Fruit fly (Drosophila melanogaster) whole organism, prepupa: ENCODE results near the gene CG15742.

Experiments
- Blimp-1 ChIP-seq: fragments of 200-800 bp; sonication (Bioruptor generic); optimal IDR thresholded peaks from 3 replicates; lab custom pipeline; 2017; ENCODE audit warnings: missing biosample characterization, missing genetic modification characterization, mild to moderate bottlenecking, moderate library complexity, missing genetic modification reagents
- CG10631 ChIP-seq: fragments of 200-800 bp; sonication (Bioruptor generic); optimal IDR thresholded peaks from 2 replicates; lab custom pipeline; 2016; ENCODE audit warnings: missing biosample characterization, missing genetic modification characterization
- CG10669 ChIP-seq: fragments of 200-800 bp; sonication (Bioruptor generic); optimal IDR thresholded peaks from 3 replicates; lab custom pipeline; 2018; ENCODE audit warnings: missing biosample characterization, mild to moderate bottlenecking, missing genetic modification characterization, moderate library complexity
- CG11294 ChIP-seq: fragments of 200-800 bp; sonication (Bioruptor generic); IDR thresholded peaks from 2 replicates; pipeline ENCODE4 v1.3.6; 2022; ENCODE audit warnings: missing biosample characterization, missing genetic modification characterization
- CG11762 ChIP-seq: fragments of 200-800 bp; sonication (Bioruptor generic); optimal IDR thresholded peaks from 3 replicates; lab custom pipeline; 2016; ENCODE audit warnings: missing biosample characterization, missing genetic modification characterization; ENCODE audit not compliant: insufficient read depth
- CG11902 ChIP-seq: fragments of 200-800 bp; sonication (Bioruptor generic); optimal IDR thresholded peaks from 3 replicates; lab custom pipeline; 2016; ENCODE audit warnings: missing biosample characterization, missing genetic modification characterization
- CG1621 ChIP-seq: fragments of 200-800 bp; sonication (Bioruptor generic); optimal IDR thresholded peaks from 3 replicates; lab custom pipeline; 2018; ENCODE audit warnings: missing biosample characterization, mild to moderate bottlenecking, missing genetic modification characterization
- CG3032 ChIP-seq: fragments of 200-800 bp; optimal IDR thresholded peaks from 2 replicates; lab custom pipeline; 2019; ENCODE audit warnings: missing biosample characterization, mild to moderate bottlenecking, missing genetic modification characterization, moderate library complexity
- CG31627 ChIP-seq: fragments of 200-800 bp; sonication (Bioruptor generic); optimal IDR thresholded peaks from 3 replicates; lab custom pipeline; 2016; ENCODE audit warnings: missing biosample characterization, missing genetic modification characterization
- CG34406 ChIP-seq: fragments of 200-800 bp; sonication (Bioruptor generic); optimal IDR thresholded peaks from 3 replicates; lab custom pipeline; 2016; ENCODE audit warnings: missing biosample characterization, missing genetic modification characterization
- CG3919 ChIP-seq: fragments of 200-800 bp; sonication (Bioruptor generic); optimal IDR thresholded peaks from 3 replicates; lab custom pipeline; 2016; ENCODE audit warnings: missing biosample characterization, missing genetic modification characterization
- CG4318 ChIP-seq: fragments of 200-800 bp; sonication (Bioruptor generic); optimal IDR thresholded peaks from 3 replicates; lab custom pipeline; 2017; ENCODE audit warnings: missing biosample characterization, mild to moderate bottlenecking, missing genetic modification characterization
- CG6276 ChIP-seq: fragments of 200-800 bp; sonication (Bioruptor generic); optimal IDR thresholded peaks from 2 replicates; lab custom pipeline; 2017; ENCODE audit warnings: missing biosample characterization, mild to moderate bottlenecking, missing genetic modification characterization
- CG6792 ChIP-seq: fragments of 200-800 bp; sonication (Bioruptor generic); optimal IDR thresholded peaks from 3 replicates; lab custom pipeline; 2016; ENCODE audit warnings: missing biosample characterization, missing genetic modification characterization
- CG6808 ChIP-seq: fragments of 200-800 bp; sonication (Bioruptor generic); optimal IDR thresholded peaks from 3 replicates; lab custom pipeline; 2017; ENCODE audit warnings: missing biosample characterization, missing genetic modification characterization, mild to moderate bottlenecking, moderate library complexity, missing genetic modification reagents
- CG6854 ChIP-seq: fragments of 200-800 bp; sonication (Bioruptor generic); optimal IDR thresholded peaks from 2 replicates; lab custom pipeline; 2017; ENCODE audit warnings: missing biosample characterization, mild to moderate bottlenecking, missing genetic modification characterization
- CG7368 ChIP-seq: fragments of 200-800 bp; sonication (Bioruptor generic); optimal IDR thresholded peaks from 3 replicates; lab custom pipeline; 2016; ENCODE audit warnings: missing biosample characterization, missing genetic modification characterization
- CG8632 ChIP-seq: fragments of 200-800 bp; sonication (Bioruptor generic); optimal IDR thresholded peaks from 3 replicates; lab custom pipeline; 2016; ENCODE audit warnings: missing biosample characterization, missing genetic modification characterization
- CG9139 ChIP-seq: fragments of 200-800 bp; sonication (Bioruptor generic); optimal IDR thresholded peaks from 3 replicates; lab custom pipeline; 2017; ENCODE audit warnings: missing biosample characterization, mild to moderate bottlenecking, missing genetic modification characterization
- Eip78C ChIP-seq: fragments of 200-800 bp; sonication (Bioruptor generic); peaks from one replicate; lab custom pipeline; 2016; ENCODE audit warnings: missing biosample characterization, missing genetic modification characterization
- Eip93F ChIP-seq: fragments of 200-800 bp; sonication (Bioruptor generic); optimal IDR thresholded peaks from 2 replicates; lab custom pipeline; 2016; ENCODE audit warnings: missing biosample characterization, mild to moderate bottlenecking, missing genetic modification characterization
- Ets21C ChIP-seq: fragments of 200-800 bp; sonication (Bioruptor generic); optimal IDR thresholded peaks from 3 replicates; lab custom pipeline; 2016; ENCODE audit warnings: missing biosample characterization, missing genetic modification characterization
- Ets96B ChIP-seq: fragments of 200-800 bp; optimal IDR thresholded peaks from 2 replicates; lab custom pipeline; 2019; ENCODE audit warnings: missing biosample characterization, mild to moderate bottlenecking, missing genetic modification characterization, moderate library complexity
- Gug ChIP-seq: fragments of 200-800 bp; sonication (Bioruptor generic); IDR thresholded peaks from 2 replicates; pipeline ENCODE4 v1.3.6; 2022; ENCODE audit warnings: missing biosample characterization, missing genetic modification characterization
- Hr38 ChIP-seq: sonication (Bioruptor generic); optimal IDR thresholded peaks from 2 replicates; lab custom pipeline; 2016; ENCODE audit warnings: missing biosample characterization, missing genetic modification characterization
- Hr39 ChIP-seq: fragments of 200-800 bp; sonication (Bioruptor generic); optimal IDR thresholded peaks from 2 replicates; lab custom pipeline; 2016; ENCODE audit warnings: missing biosample characterization, missing genetic modification characterization
- Lpt ChIP-seq: fragments of 200-800 bp; sonication (Bioruptor generic); optimal IDR thresholded peaks from 3 replicates; lab custom pipeline; 2016; ENCODE audit warnings: missing biosample characterization, missing genetic modification characterization
- Met ChIP-seq: fragments of 200-800 bp; sonication (Bioruptor generic); optimal IDR thresholded peaks from 3 replicates; lab custom pipeline; 2016; ENCODE audit warnings: missing biosample characterization, missing genetic modification characterization
- OdsH ChIP-seq: fragments of 200-800 bp; sonication (Bioruptor generic); optimal IDR thresholded peaks from 3 replicates; lab custom pipeline; 2016; ENCODE audit warnings: missing biosample characterization, missing genetic modification characterization
- Smox ChIP-seq: fragments of 200-800 bp; sonication (Bioruptor generic); optimal IDR thresholded peaks from 3 replicates; lab custom pipeline; 2016; ENCODE audit warnings: missing biosample characterization, missing genetic modification characterization
- Sox102F ChIP-seq: fragments of 200-800 bp; sonication (Bioruptor generic); optimal IDR thresholded peaks from 2 replicates; lab custom pipeline; 2016; ENCODE audit warnings: missing biosample characterization, mild to moderate bottlenecking, missing genetic modification characterization
- achi ChIP-seq: fragments of 200-800 bp; sonication (Bioruptor generic); optimal IDR thresholded peaks from 3 replicates; lab custom pipeline; 2016; ENCODE audit warnings: missing biosample characterization, missing genetic modification characterization
- acj6 ChIP-seq: fragments of 200-800 bp; sonication (Bioruptor generic); optimal IDR thresholded peaks from 3 replicates; lab custom pipeline; 2016; ENCODE audit warnings: missing biosample characterization, missing genetic modification characterization
- cyc ChIP-seq: fragments of 200-800 bp; sonication (Bioruptor generic); optimal IDR thresholded peaks from 3 replicates; lab custom pipeline; 2016; ENCODE audit warnings: missing biosample characterization, missing genetic modification characterization
- dac ChIP-seq: fragments of 200-800 bp; sonication (Bioruptor generic); optimal IDR thresholded peaks from 2 replicates; lab custom pipeline; 2017; ENCODE audit warnings: missing biosample characterization, mild to moderate bottlenecking, missing genetic modification characterization
- eg ChIP-seq: fragments of 200-800 bp; sonication (Bioruptor generic); IDR thresholded peaks from 3 replicates; pipeline ENCODE4 v1.3.6; 2022; ENCODE audit warnings: missing biosample characterization, missing genetic modification characterization
- esn ChIP-seq: fragments of 200-800 bp; sonication (Bioruptor generic); optimal IDR thresholded peaks from 2 replicates; lab custom pipeline; 2016; ENCODE audit warnings: missing biosample characterization, mild to moderate bottlenecking, missing genetic modification characterization, moderate library complexity
- fd59A ChIP-seq: fragments of 200-800 bp; sonication (Bioruptor generic); optimal IDR thresholded peaks from 2 replicates; lab custom pipeline; 2017; ENCODE audit warnings: missing biosample characterization, mild to moderate bottlenecking, missing genetic modification characterization, missing genetic modification reagents
- fkh ChIP-seq: fragments of 200-800 bp; sonication (Bioruptor generic); optimal IDR thresholded peaks from 3 replicates; lab custom pipeline; 2017; ENCODE audit warnings: missing biosample characterization, mild to moderate bottlenecking, missing genetic modification characterization, moderate library complexity
- lz ChIP-seq: fragments of 200-800 bp; sonication (Bioruptor generic); optimal IDR thresholded peaks from 3 replicates; lab custom pipeline; 2016; ENCODE audit warnings: missing biosample characterization, missing genetic modification characterization
- net ChIP-seq: fragments of 200-800 bp; sonication (Bioruptor generic); optimal IDR thresholded peaks from 3 replicates; lab custom pipeline; 2016; ENCODE audit warnings: missing biosample characterization, missing genetic modification characterization
- pdm3 ChIP-seq: fragments of 200-800 bp; sonication (Bioruptor generic); optimal IDR thresholded peaks from 3 replicates; lab custom pipeline; 2016; ENCODE audit warnings: missing biosample characterization, missing genetic modification characterization
- spab ChIP-seq: fragments of 200-800 bp; sonication (Bioruptor generic); optimal IDR thresholded peaks from 2 replicates; lab custom pipeline; 2017; ENCODE audit warnings: missing biosample characterization, mild to moderate bottlenecking, missing genetic modification characterization, missing genetic modification reagents
- ss ChIP-seq, 2 experiments: fragments of 200-800 bp; sonication (Bioruptor generic); optimal IDR thresholded peaks; 2 replicates in 1 of 2; 3 replicates in 1 of 2; lab custom pipeline; 2017 to 2018; ENCODE audit warnings: mild to moderate bottlenecking in 2 of 2, missing biosample characterization in 2 of 2, missing genetic modification characterization in 2 of 2, moderate library complexity in 1 of 2
- svp ChIP-seq: fragments of 200-800 bp; sonication (Bioruptor generic); peaks from one replicate; lab custom pipeline; 2016; ENCODE audit warnings: missing biosample characterization, missing genetic modification characterization
- topi ChIP-seq: fragments of 200-800 bp; sonication (Bioruptor generic); optimal IDR thresholded peaks from 3 replicates; lab custom pipeline; 2016; ENCODE audit warnings: missing biosample characterization, missing genetic modification characterization
- vri ChIP-seq: fragments of 200-800 bp; sonication (Bioruptor generic); optimal IDR thresholded peaks from 3 replicates; lab custom pipeline; 2016; ENCODE audit warnings: missing biosample characterization, mild to moderate bottlenecking, missing genetic modification characterization

Gene CG15742

DNA sequence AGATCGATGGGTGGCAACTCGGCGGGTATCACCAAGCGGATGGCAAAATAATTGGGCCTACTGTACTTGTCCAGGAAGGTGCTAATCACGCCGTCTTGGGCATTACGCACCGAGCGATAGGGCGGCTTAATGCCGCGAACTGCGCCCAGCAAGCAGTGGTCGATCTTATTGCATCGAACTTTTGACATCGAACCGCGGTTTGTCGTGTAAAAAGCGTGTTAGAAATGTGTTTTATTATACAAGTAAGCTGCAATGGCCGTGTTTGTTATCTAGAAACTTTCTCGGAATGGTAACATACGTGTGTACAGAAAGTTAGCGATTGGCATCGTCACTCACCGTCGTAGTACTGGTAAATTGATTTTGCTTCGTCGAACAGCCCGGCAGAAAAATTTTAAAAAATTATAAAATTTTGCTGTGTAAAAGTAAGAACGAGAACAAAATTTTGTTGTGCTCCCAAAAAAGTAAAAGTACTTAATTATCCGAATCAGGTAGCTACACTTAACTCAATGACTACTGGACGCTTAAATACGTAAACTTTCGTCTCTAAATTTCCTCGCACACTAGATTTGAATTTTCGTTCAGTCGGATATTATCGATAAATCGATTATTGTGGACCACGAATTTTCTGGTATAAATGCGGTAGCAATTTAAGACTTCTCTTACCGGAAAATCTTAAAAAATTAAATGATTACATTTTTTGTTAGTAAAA is at the start of gene CG15742, which contains the start of gene mew:
Gene CG15742, minus strand, starts transcription at position 448 of the 709 bp plus-strand sequence.
Gene mew, minus strand, starts transcription at position 443 of the 709 bp plus-strand sequence.
- TF ChIP-seq CG4318 (GFP tag; lab: Kevin White, UChicago), result no peak
- TF ChIP-seq achi, result no peak
- no peak for TF ChIP-seq Eip93F (GFP tag; lab: Kevin White, UChicago)
- TF ChIP-seq Sox102F (GFP tag; lab: Kevin White, UChicago), result no peak
- TF ChIP-seq ss (GFP tag; optimal IDR thresholded peaks at IDR 0.05; lab: Kevin White, UChicago), result no peak
- no peak for TF ChIP-seq OdsH (GFP tag; lab: Kevin White, UChicago)
- no peak for TF ChIP-seq fkh (GFP tag; lab: Kevin White, UChicago)
- no peak for TF ChIP-seq Hr38 (GFP tag; lab: Kevin White, UChicago)
- no peak for TF ChIP-seq CG6792
- TF ChIP-seq CG6276 (GFP tag; lab: Kevin White, UChicago), result no peak
- no peak for TF ChIP-seq fd59A (GFP tag; lab: Kevin White, UChicago)
- no peak for TF ChIP-seq topi (GFP tag; lab: Kevin White, UChicago)
- TF ChIP-seq Blimp-1 (GFP tag; lab: Kevin White, UChicago), result no peak
- TF ChIP-seq net (GFP tag; lab: Kevin White, UChicago), result no peak
- TF ChIP-seq CG11902 (GFP tag; lab: Kevin White, UChicago), result no peak
- TF ChIP-seq eg, result no peak
- no peak for TF ChIP-seq svp (GFP tag; lab: Kevin White, UChicago)

DNA sequence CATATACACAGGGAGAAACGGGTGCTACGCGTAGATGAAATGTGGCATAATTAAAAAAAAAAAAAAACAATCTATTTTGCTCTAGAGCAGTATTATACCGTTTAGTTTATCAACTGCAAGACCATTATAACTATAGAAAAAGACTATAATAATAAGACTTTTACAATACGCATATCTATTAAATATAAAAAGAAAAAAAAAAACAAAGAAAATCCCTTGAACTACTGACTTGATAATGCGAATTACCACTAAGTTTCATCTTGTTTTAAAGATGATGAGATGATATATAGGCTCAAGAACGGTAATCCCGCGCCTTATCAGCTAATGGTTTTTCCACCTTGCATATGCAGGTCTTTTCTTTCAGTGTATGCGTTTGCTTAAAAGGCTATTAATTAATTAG is 48.9 kb upstream of the CG15742 start:
- TF ChIP-seq Ets96B (tag; lab: Kevin White, UChicago) (no peak), Eip78C (GFP tag; lab: Kevin White, UChicago) (peak; percentile 87), CG7368 (GFP tag; lab: Kevin White, UChicago) (no peak), CG6792 (peak; percentile 56), Lpt (GFP tag; lab: Kevin White, UChicago) (no peak), fkh (GFP tag; lab: Kevin White, UChicago) (no peak), achi (peak; percentile 44), CG3032 (peak; percentile 12), spab (GFP tag; lab: Kevin White, UChicago) (no peak), ss (GFP tag; optimal IDR thresholded peaks at IDR 0.05; lab: Kevin White, UChicago) (peak in 1 of 2 experiments; percentile 16), dac (no peak), cyc (GFP tag; lab: Kevin White, UChicago) (peak; percentile 8), lz (GFP tag; lab: Kevin White, UChicago) (peak; percentile 44), CG4318 (GFP tag; lab: Kevin White, UChicago) (peak; percentile 8), pdm3 (peak; percentile 37), vri (peak; percentile 9), CG3919 (GFP tag; lab: Kevin White, UChicago) (peak; percentile 35), Smox (GFP tag; lab: Kevin White, UChicago) (peak; percentile 61), CG34406 (GFP tag; lab: Kevin White, UChicago) (peak; percentile 56), CG31627 (peak; percentile 35), CG10669 (GFP tag; lab: Kevin White, UChicago) (peak; percentile 2), topi (GFP tag; lab: Kevin White, UChicago) (peak; percentile 37), CG9139 (GFP tag; lab: Kevin White, UChicago) (no peak), CG1621 (tag; lab: Kevin White, UChicago) (no peak), CG6808 (GFP tag; lab: Kevin White, UChicago) (peak; percentile 1), CG11294 (GFP tag; lab: Robert Waterston, UW) (no peak), CG6854 (GFP tag; lab: Kevin White, UChicago) (no peak), acj6 (GFP tag; lab: Kevin White, UChicago) (peak; percentile 36), eg (no peak), Hr39 (peak; percentile 37), Gug (GFP tag; lab: Robert Waterston, UW) (0 out of 2 replicates have a peak, but pooled peaks have one; percentile 15), CG8632 (peak; percentile 58), CG6276 (GFP tag; lab: Kevin White, UChicago) (no peak), esn (GFP tag; lab: Kevin White, UChicago) (peak; percentile 64), Ets21C (GFP tag; lab: Kevin White, UChicago) (no peak), Met (GFP tag; lab: Kevin White, UChicago) (peak; percentile 56), CG10631 (peak; percentile 47), CG11762 (GFP tag; lab: Kevin White, UChicago) (peak; percentile 9), net (GFP tag; lab: Kevin White, UChicago) (peak; percentile 28)
